Fruit fly (Drosophila melanogaster) whole organism, embryonic: ENCODE measurements around the gene CG8112.

ENCODE experiments used
- ATbp ChIP-seq: fragments of 200-800 bp; sonication (Bioruptor generic); optimal IDR thresholded peaks from 2 replicates; lab custom pipeline; 2017; ENCODE audit warnings: missing biosample characterization, mild to moderate bottlenecking, missing genetic modification characterization, missing genetic modification reagents
- BEAF-32 ChIP-seq: fragments of 200-800 bp; sonication (Bioruptor generic); optimal IDR thresholded peaks from 3 replicates; lab custom pipeline; 2017; ENCODE audit warnings: missing biosample characterization, missing genetic modification characterization, mild to moderate bottlenecking, moderate library complexity, missing genetic modification reagents
- Bdp1 ChIP-seq: fragments of 200-800 bp; sonication (Bioruptor generic); optimal IDR thresholded peaks from 3 replicates; lab custom pipeline; 2016; ENCODE audit warnings: missing biosample characterization, missing genetic modification characterization
- Bgb ChIP-seq: fragments of 200-800 bp; sonication (Bioruptor generic); IDR thresholded peaks from 2 replicates; pipeline ENCODE4 v1.3.6; 2022; ENCODE audit warnings: missing biosample characterization, missing genetic modification characterization; ENCODE audit not compliant: partially characterized antibody
- CG10366 ChIP-seq: fragments of 200-800 bp; sonication (Bioruptor generic); IDR thresholded peaks from 2 replicates; pipeline ENCODE4 v1.3.6; 2022; ENCODE audit warnings: missing biosample characterization, missing genetic modification characterization
- CG11696 ChIP-seq: fragments of 200-800 bp; sonication (Bioruptor generic); IDR thresholded peaks from 2 replicates; pipeline ENCODE4 v1.3.6; 2022; ENCODE audit warnings: missing biosample characterization, missing genetic modification characterization
- CG12299 ChIP-seq: fragments of 200-800 bp; sonication (Bioruptor generic); optimal IDR thresholded peaks from 2 replicates; lab custom pipeline; 2018; ENCODE audit warnings: missing biosample characterization, mild to moderate bottlenecking, missing genetic modification characterization
- CG14441 ChIP-seq: fragments of 200-800 bp; sonication (Bioruptor generic); IDR thresholded peaks from 2 replicates; pipeline ENCODE4 v1.3.6; 2022; ENCODE audit warnings: missing biosample characterization, missing genetic modification characterization
- CG14667 ChIP-seq: fragments of 200-800 bp; sonication (Bioruptor generic); IDR thresholded peaks from 2 replicates; pipeline ENCODE4 v1.3.6; 2022; ENCODE audit warnings: missing biosample characterization, missing genetic modification characterization
- CG1529 ChIP-seq: fragments of 200-800 bp; sonication (Bioruptor generic); optimal IDR thresholded peaks from 3 replicates; lab custom pipeline; 2018; ENCODE audit warnings: missing biosample characterization, missing genetic modification characterization
- CG17568 ChIP-seq: fragments of 200-800 bp; sonication (Bioruptor generic); optimal IDR thresholded peaks from 2 replicates; lab custom pipeline; 2018; ENCODE audit warnings: missing biosample characterization, mild to moderate bottlenecking, missing genetic modification characterization, moderate library complexity
- CG18011 ChIP-seq: fragments of 200-800 bp; sonication (Bioruptor generic); optimal IDR thresholded peaks from 2 replicates; lab custom pipeline; 2017; ENCODE audit warnings: missing biosample characterization, missing genetic modification characterization, mild to moderate bottlenecking, moderate library complexity, missing genotype
- CG18262 ChIP-seq: fragments of 200-800 bp; optimal IDR thresholded peaks from 3 replicates; lab custom pipeline; 2019; ENCODE audit warnings: missing biosample characterization, mild to moderate bottlenecking, missing genetic modification characterization, moderate library complexity
- CG2678 ChIP-seq: fragments of 200-800 bp; sonication (Bioruptor generic); optimal IDR thresholded peaks from 3 replicates; lab custom pipeline; 2019; ENCODE audit warnings: missing biosample characterization, mild to moderate bottlenecking, missing genetic modification characterization, moderate library complexity
- CG34224 ChIP-seq: fragments of 200-800 bp; sonication (Bioruptor generic); IDR thresholded peaks from 3 replicates; pipeline ENCODE4 v1.3.6; 2022; ENCODE audit warnings: missing biosample characterization, missing genetic modification characterization; ENCODE audit not compliant: partially characterized antibody
- CG7357 ChIP-seq: fragments of 200-800 bp; sonication (Bioruptor generic); IDR thresholded peaks from 3 replicates; pipeline ENCODE4 v1.3.6; 2022; ENCODE audit warnings: missing biosample characterization, missing genetic modification characterization
- CG7372 ChIP-seq: fragments of 200-800 bp; sonication (Bioruptor generic); IDR thresholded peaks from 2 replicates; pipeline ENCODE4 v1.3.6; 2022; ENCODE audit warnings: missing biosample characterization, missing genetic modification characterization
- CG9437 ChIP-seq: fragments of 200-800 bp; sonication (Bioruptor generic); optimal IDR thresholded peaks from 2 replicates; lab custom pipeline; 2018; ENCODE audit warnings: missing biosample characterization, mild to moderate bottlenecking, missing genetic modification characterization
- D19B ChIP-seq: fragments of 200-800 bp; sonication (Bioruptor generic); optimal IDR thresholded peaks from 2 replicates; lab custom pipeline; 2017; ENCODE audit warnings: missing biosample characterization, mild to moderate bottlenecking, missing genetic modification characterization
- Doc2 ChIP-seq: fragments of 200-800 bp; sonication (Bioruptor generic); IDR thresholded peaks from 2 replicates; pipeline ENCODE4 v1.3.6; 2022; ENCODE audit warnings: missing biosample characterization, missing genetic modification characterization
- Doc3 ChIP-seq: fragments of 200-800 bp; sonication (Bioruptor generic); IDR thresholded peaks from 3 replicates; pipeline ENCODE4 v1.3.6; 2022; ENCODE audit warnings: missing biosample characterization, missing genetic modification characterization; ENCODE audit not compliant: partially characterized antibody
- Fer1 ChIP-seq: fragments of 200-800 bp; sonication (Bioruptor generic); optimal IDR thresholded peaks from 2 replicates; lab custom pipeline; 2017; ENCODE audit warnings: missing biosample characterization, mild to moderate bottlenecking, missing genetic modification characterization
- HHEX ChIP-seq: fragments of 200-800 bp; sonication (Bioruptor generic); optimal IDR thresholded peaks from 3 replicates; lab custom pipeline; 2017; ENCODE audit warnings: missing biosample characterization, mild to moderate bottlenecking, missing genetic modification characterization, missing genetic modification reagents
- Hey ChIP-seq: fragments of 200-800 bp; sonication (Bioruptor generic); optimal IDR thresholded peaks from 3 replicates; lab custom pipeline; 2018; ENCODE audit warnings: missing biosample characterization, mild to moderate bottlenecking, missing genetic modification characterization
- NC2α ChIP-seq: fragments of 200-800 bp; sonication (Bioruptor generic); optimal IDR thresholded peaks from 2 replicates; lab custom pipeline; 2016; ENCODE audit warnings: missing biosample characterization, missing genetic modification characterization
- Opbp ChIP-seq: fragments of 200-800 bp; sonication (Bioruptor generic); IDR thresholded peaks from 3 replicates; pipeline ENCODE4 v1.3.6; 2022; ENCODE audit warnings: missing biosample characterization, missing genetic modification characterization; ENCODE audit not compliant: partially characterized antibody
- Ptx1 ChIP-seq: fragments of 200-800 bp; sonication (Bioruptor generic); IDR thresholded peaks from 2 replicates; pipeline ENCODE4 v1.3.6; 2022; ENCODE audit warnings: missing biosample characterization, missing genetic modification characterization
- Sry-δ ChIP-seq: fragments of 200-800 bp; sonication (Bioruptor generic); optimal IDR thresholded peaks from 2 replicates; lab custom pipeline; 2016; ENCODE audit warnings: missing biosample characterization, missing genetic modification characterization
- TFAM ChIP-seq: fragments of 200-800 bp; sonication (Bioruptor generic); optimal IDR thresholded peaks from 2 replicates; lab custom pipeline; 2017; ENCODE audit warnings: missing biosample characterization, missing genetic modification characterization, inconsistent platforms
- al ChIP-seq: fragments of 200-800 bp; sonication (Bioruptor generic); IDR thresholded peaks from 2 replicates; pipeline ENCODE4 v1.3.6; 2022; ENCODE audit warnings: missing biosample characterization, missing genetic modification characterization
- cas ChIP-seq: fragments of 200-800 bp; sonication (Bioruptor generic); IDR thresholded peaks from 2 replicates; pipeline ENCODE4 v1.3.6; 2022; ENCODE audit warnings: missing biosample characterization, missing genetic modification characterization
- cato ChIP-seq: fragments of 200-800 bp; sonication (Bioruptor generic); optimal IDR thresholded peaks from 2 replicates; lab custom pipeline; 2016; ENCODE audit warnings: missing biosample characterization, missing genetic modification characterization, borderline replicate concordance
- caup ChIP-seq: fragments of 200-800 bp; sonication (Bioruptor generic); optimal IDR thresholded peaks from 3 replicates; lab custom pipeline; 2017; ENCODE audit warnings: missing biosample characterization, mild to moderate bottlenecking, missing genetic modification characterization, moderate library complexity; ENCODE audit not compliant: severe bottlenecking
- cg ChIP-seq: fragments of 200-800 bp; sonication (Bioruptor generic); optimal IDR thresholded peaks from 3 replicates; lab custom pipeline; 2019; ENCODE audit warnings: missing biosample characterization, mild to moderate bottlenecking, missing genetic modification characterization, moderate library complexity
- chif ChIP-seq, 2 experiments: fragments of 200-800 bp; sonication (Bioruptor generic); optimal IDR thresholded peaks; 3 replicates each; lab custom pipeline; 2016; ENCODE audit warnings: missing biosample characterization in 2 of 2, missing genetic modification characterization in 2 of 2
- ems ChIP-seq: fragments of 200-800 bp; sonication (Bioruptor generic); optimal IDR thresholded peaks from 3 replicates; lab custom pipeline; 2016; ENCODE audit warnings: missing biosample characterization, missing genetic modification characterization
- fd3F ChIP-seq: fragments of 200-800 bp; sonication (Bioruptor generic); optimal IDR thresholded peaks from 2 replicates; lab custom pipeline; 2018; ENCODE audit warnings: missing biosample characterization, mild to moderate bottlenecking, missing genetic modification characterization, moderate library complexity
- fd64A ChIP-seq: fragments of 200-800 bp; sonication (Bioruptor generic); optimal IDR thresholded peaks from 3 replicates; lab custom pipeline; 2018; ENCODE audit warnings: missing biosample characterization, mild to moderate bottlenecking, missing genetic modification characterization
- gcm ChIP-seq: fragments of 200-800 bp; sonication (Bioruptor generic); optimal IDR thresholded peaks from 2 replicates; lab custom pipeline; 2019; ENCODE audit warnings: missing biosample characterization, mild to moderate bottlenecking, missing genetic modification characterization, moderate library complexity
- grn ChIP-seq: fragments of 200-800 bp; sonication (Bioruptor generic); optimal IDR thresholded peaks from 3 replicates; lab custom pipeline; 2017; ENCODE audit warnings: missing biosample characterization, missing genetic modification characterization
- gsb ChIP-seq: fragments of 200-800 bp; sonication (Bioruptor generic); IDR thresholded peaks from 2 replicates; pipeline ENCODE4 v1.3.6; 2022; ENCODE audit warnings: missing biosample characterization, missing genetic modification characterization
- hth ChIP-seq: fragments of >200 bp; optimal IDR thresholded peaks from 2 replicates; lab custom pipeline; 2017; ENCODE audit warnings: inconsistent platforms
- jing ChIP-seq: fragments of 200-800 bp; sonication (Bioruptor generic); optimal IDR thresholded peaks from 2 replicates; lab custom pipeline; 2018; ENCODE audit warnings: missing biosample characterization, mild to moderate bottlenecking, missing genetic modification characterization
- knrl ChIP-seq: fragments of 200-800 bp; sonication (Bioruptor generic); IDR thresholded peaks from 3 replicates; pipeline ENCODE4 v1.3.6; 2022; ENCODE audit warnings: missing biosample characterization, missing genetic modification characterization; ENCODE audit not compliant: partially characterized antibody
- schlank ChIP-seq: fragments of 200-800 bp; sonication (Bioruptor generic); optimal IDR thresholded peaks from 2 replicates; lab custom pipeline; 2018; ENCODE audit warnings: missing biosample characterization, mild to moderate bottlenecking, missing genetic modification characterization
- sd ChIP-seq: fragments of 200-800 bp; sonication (Bioruptor generic); optimal IDR thresholded peaks from 3 replicates; lab custom pipeline; 2018; ENCODE audit warnings: missing biosample characterization, mild to moderate bottlenecking, missing genetic modification characterization, moderate library complexity
- stc ChIP-seq: fragments of 200-800 bp; sonication (Bioruptor generic); IDR thresholded peaks from 2 replicates; pipeline ENCODE4 v1.3.6; 2022; ENCODE audit warnings: missing biosample characterization, missing genetic modification characterization
- unpg ChIP-seq: fragments of 200-800 bp; sonication (Bioruptor generic); optimal IDR thresholded peaks from 3 replicates; lab custom pipeline; 2018; ENCODE audit warnings: missing biosample characterization, mild to moderate bottlenecking, missing genetic modification characterization, moderate library complexity
- yki ChIP-seq: fragments of >200 bp; optimal IDR thresholded peaks from 3 replicates; lab custom pipeline; 2018
- zf30C ChIP-seq: fragments of 200-800 bp; sonication (Bioruptor generic); optimal IDR thresholded peaks from 3 replicates; lab custom pipeline; 2018; ENCODE audit warnings: missing biosample characterization, mild to moderate bottlenecking, missing genetic modification characterization

CG8112 gene

dm6 chr3R:8663668-8664283 is 49.0 kb upstream of the CG8112 start, which contains the start of gene CG8032 (continued):
- no peak for TF ChIP-seq Fer1 (GFP tag; lab: Kevin White, UChicago)
- TF ChIP-seq CG10366 (GFP tag; lab: Robert Waterston, UW): no peak
- TF ChIP-seq BEAF-32 (GFP tag; lab: Kevin White, UChicago): peak; percentile 81
- peak; percentile 14 for TF ChIP-seq Bdp1 (GFP tag; lab: Kevin White, UChicago)
- TF ChIP-seq CG18011: no peak
- 0 out of 2 replicates have a peak, but pooled peaks have one; percentile 19 for TF ChIP-seq al
- TF ChIP-seq cas (GFP tag; lab: Robert Waterston, UW): no peak
- no peak for TF ChIP-seq schlank (tag; lab: Kevin White, UChicago)
- TF ChIP-seq gsb: no peak
- TF ChIP-seq D19B (GFP tag; lab: Kevin White, UChicago): no peak
- no peak for TF ChIP-seq ATbp (GFP tag; lab: Kevin White, UChicago)
- TF ChIP-seq CG11696 (GFP tag; lab: Robert Waterston, UW): no peak
- no peak for TF ChIP-seq CG14667 (GFP tag; lab: Robert Waterston, UW)
- TF ChIP-seq CG7372 (GFP tag; lab: Robert Waterston, UW): no peak
- TF ChIP-seq ems (GFP tag; lab: Kevin White, UChicago): peak; percentile 44
- TF ChIP-seq Bgb (GFP tag; lab: Robert Waterston, UW): peak; percentile 65
- TF ChIP-seq CG7357 (GFP tag; lab: Robert Waterston, UW): no peak
- TF ChIP-seq sd: no peak
- peak; percentile 43 for TF ChIP-seq CG2678 (tag; lab: Kevin White, UChicago)
- TF ChIP-seq Opbp (GFP tag; lab: Robert Waterston, UW): no peak
- TF ChIP-seq chif (GFP tag; optimal IDR thresholded peaks at IDR 0.05; lab: Kevin White, UChicago): peak in 1 of 2 experiments; percentile 39
- no peak for TF ChIP-seq HHEX (GFP tag; lab: Kevin White, UChicago)
- peak; percentile 65 for TF ChIP-seq Doc3 (GFP tag; lab: Robert Waterston, UW)
- TF ChIP-seq cato (GFP tag; lab: Kevin White, UChicago): no peak
- TF ChIP-seq Ptx1 (GFP tag; lab: Robert Waterston, UW): peak; percentile 44
- no peak for TF ChIP-seq fd3F (GFP tag; lab: Kevin White, UChicago)
- TF ChIP-seq CG34224 (GFP tag; lab: Robert Waterston, UW): peak; percentile 76; the same call in 2 of the 3 replicates
- TF ChIP-seq hth (lab: Kevin White, UChicago): no peak
- TF ChIP-seq CG18262 (tag; lab: Kevin White, UChicago): peak; percentile 47
- TF ChIP-seq NC2α: no peak
- no peak for TF ChIP-seq Doc2
- no peak for TF ChIP-seq jing (GFP tag; lab: Kevin White, UChicago)
- TF ChIP-seq unpg (GFP tag; lab: Kevin White, UChicago): peak; percentile 34
- TF ChIP-seq Sry-δ (GFP tag; lab: Kevin White, UChicago): peak; percentile 94
- TF ChIP-seq CG17568 (GFP tag; lab: Kevin White, UChicago): no peak
- TF ChIP-seq fd64A (GFP tag; lab: Kevin White, UChicago): no peak
- no peak for TF ChIP-seq Hey
- no peak for TF ChIP-seq CG1529 (GFP tag; lab: Kevin White, UChicago)
- TF ChIP-seq stc (GFP tag; lab: Robert Waterston, UW): 0 out of 2 replicates have a peak, but pooled peaks have one; percentile 11
- no peak for TF ChIP-seq CG12299 (tag; lab: Kevin White, UChicago)
- no peak for TF ChIP-seq CG9437 (GFP tag; lab: Kevin White, UChicago)
- TF ChIP-seq TFAM: no peak
- TF ChIP-seq gcm (GFP tag; lab: Kevin White, UChicago): peak; percentile 36
- no peak for TF ChIP-seq zf30C
- no peak for TF ChIP-seq yki (lab: Kevin White, UChicago)
- no peak for TF ChIP-seq CG14441
- no peak for TF ChIP-seq grn (GFP tag; lab: Kevin White, UChicago)
- TF ChIP-seq cg (GFP tag; lab: Kevin White, UChicago): no peak
- TF ChIP-seq knrl: peak; percentile 65
- no peak for TF ChIP-seq caup (GFP tag; lab: Kevin White, UChicago)
